Fruit fly (Drosophila melanogaster): Measurements from ENCODE around the gene CG7341.

- no peak for TF ChIP-seq Dek (tag; optimal IDR thresholded peaks at IDR 0.05)
- TF ChIP-seq CG31224 (GFP tag; IDR thresholded peaks at IDR 0.05): no peak
Observed at dm6 chr3L:18142969-18143368, 30.2 kb downstream of the CG7341 start.

Data from whole organism, embryonic.